Fruit fly (Drosophila melanogaster) whole organism, embryonic: ENCODE results near the gene Gr93a.

Experiments
- Ada2b ChIP-seq: fragments of 200-800 bp; sonication (Bioruptor generic); IDR thresholded peaks from 2 replicates; pipeline ENCODE4 v1.3.6; 2022; ENCODE audit warnings: missing biosample characterization, missing genetic modification characterization
- B-H1 ChIP-seq: fragments of 200-800 bp; sonication (Bioruptor generic); IDR thresholded peaks from 3 replicates; pipeline ENCODE4 v1.3.6; 2022; ENCODE audit warnings: missing biosample characterization, missing genetic modification characterization
- CG10321 ChIP-seq: fragments of 200-800 bp; sonication (Bioruptor generic); IDR thresholded peaks from 2 replicates; pipeline ENCODE4 v1.3.6; 2022; ENCODE audit warnings: missing biosample characterization, missing genetic modification characterization
- CG10462 ChIP-seq: fragments of 200-800 bp; sonication (Bioruptor generic); optimal IDR thresholded peaks from 2 replicates; lab custom pipeline; 2016; ENCODE audit warnings: missing biosample characterization, missing genetic modification characterization
- CG11504 ChIP-seq: fragments of 200-800 bp; sonication (Bioruptor generic); optimal IDR thresholded peaks from 3 replicates; lab custom pipeline; 2019; ENCODE audit warnings: missing biosample characterization, mild to moderate bottlenecking, missing genetic modification characterization, moderate library complexity
- CG12391 ChIP-seq: fragments of 200-800 bp; sonication (Bioruptor generic); optimal IDR thresholded peaks from 3 replicates; lab custom pipeline; 2018; ENCODE audit warnings: missing biosample characterization, mild to moderate bottlenecking, missing genetic modification characterization, moderate library complexity
- CG13123 ChIP-seq: fragments of 200-800 bp; sonication (Bioruptor generic); optimal IDR thresholded peaks from 2 replicates; lab custom pipeline; 2016; ENCODE audit warnings: missing biosample characterization, missing genetic modification characterization
- CG13287 ChIP-seq: fragments of 200-800 bp; sonication (Bioruptor generic); IDR thresholded peaks from 2 replicates; pipeline ENCODE4 v1.3.6; 2022; ENCODE audit warnings: missing biosample characterization, missing genetic modification characterization; ENCODE audit not compliant: partially characterized antibody
- CG13424 ChIP-seq: fragments of 200-800 bp; sonication (Bioruptor generic); optimal IDR thresholded peaks from 2 replicates; lab custom pipeline; 2019; ENCODE audit warnings: missing biosample characterization, mild to moderate bottlenecking, missing genetic modification characterization, moderate library complexity
- CG13894 ChIP-seq: fragments of 200-800 bp; sonication (Bioruptor generic); optimal IDR thresholded peaks from 3 replicates; lab custom pipeline; 2018; ENCODE audit warnings: missing biosample characterization, mild to moderate bottlenecking, missing genetic modification characterization, moderate library complexity
- CG14667 ChIP-seq: fragments of 200-800 bp; sonication (Bioruptor generic); IDR thresholded peaks from 2 replicates; pipeline ENCODE4 v1.3.6; 2022; ENCODE audit warnings: missing biosample characterization, missing genetic modification characterization
- CG15269 ChIP-seq: fragments of 200-800 bp; sonication (Bioruptor generic); optimal IDR thresholded peaks from 2 replicates; lab custom pipeline; 2018; ENCODE audit warnings: missing biosample characterization, mild to moderate bottlenecking, missing genetic modification characterization, moderate library complexity
- CG1603 ChIP-seq: fragments of 200-800 bp; sonication (Bioruptor generic); optimal IDR thresholded peaks from 2 replicates; lab custom pipeline; 2019; ENCODE audit warnings: missing biosample characterization, mild to moderate bottlenecking, missing genetic modification characterization, moderate library complexity
- CG16813 ChIP-seq: fragments of 200-800 bp; sonication (Bioruptor generic); IDR thresholded peaks from 3 replicates; pipeline ENCODE4 v1.3.6; 2022; ENCODE audit warnings: missing biosample characterization, missing genetic modification characterization; ENCODE audit not compliant: partially characterized antibody
- CG18599 ChIP-seq: fragments of 200-800 bp; sonication (Bioruptor generic); optimal IDR thresholded peaks from 3 replicates; lab custom pipeline; 2017; ENCODE audit warnings: missing biosample characterization, missing genetic modification characterization, mild to moderate bottlenecking, moderate library complexity, missing genetic modification reagents
- CG2129 ChIP-seq: fragments of 200-800 bp; sonication (Bioruptor generic); IDR thresholded peaks from 2 replicates; pipeline ENCODE4 v1.3.6; 2022; ENCODE audit warnings: missing biosample characterization, missing genetic modification characterization; ENCODE audit not compliant: partially characterized antibody
- CG2678 ChIP-seq: fragments of 200-800 bp; sonication (Bioruptor generic); optimal IDR thresholded peaks from 3 replicates; lab custom pipeline; 2019; ENCODE audit warnings: missing biosample characterization, mild to moderate bottlenecking, missing genetic modification characterization, moderate library complexity
- CG31365 ChIP-seq: fragments of 200-800 bp; sonication (Bioruptor generic); optimal IDR thresholded peaks from 2 replicates; lab custom pipeline; 2018; ENCODE audit warnings: missing biosample characterization, mild to moderate bottlenecking, missing genetic modification characterization
- CG31388 ChIP-seq: fragments of 200-800 bp; sonication (Bioruptor generic); optimal IDR thresholded peaks from 2 replicates; lab custom pipeline; 2016; ENCODE audit warnings: missing biosample characterization, missing genetic modification characterization
- CG5953 ChIP-seq: fragments of 200-800 bp; sonication (Bioruptor generic); IDR thresholded peaks from 2 replicates; pipeline ENCODE4 v1.3.6; 2022; ENCODE audit warnings: missing biosample characterization, missing genetic modification characterization
- CG6175 ChIP-seq: fragments of 200-800 bp; sonication (Bioruptor generic); IDR thresholded peaks from 3 replicates; pipeline ENCODE4 v1.3.6; 2022; ENCODE audit warnings: missing biosample characterization, missing genetic modification characterization
- CG6854 ChIP-seq: fragments of 200-800 bp; sonication (Bioruptor generic); optimal IDR thresholded peaks from 3 replicates; lab custom pipeline; 2017; ENCODE audit warnings: missing biosample characterization, mild to moderate bottlenecking, missing genetic modification characterization
- CG9215 ChIP-seq: fragments of 200-800 bp; sonication (Bioruptor generic); IDR thresholded peaks from 2 replicates; pipeline ENCODE4 v1.3.6; 2022; ENCODE audit warnings: missing biosample characterization, missing genetic modification characterization
- CG9609 ChIP-seq: fragments of 200-800 bp; sonication (Bioruptor generic); optimal IDR thresholded peaks from 3 replicates; lab custom pipeline; 2016; ENCODE audit warnings: missing biosample characterization, missing genetic modification characterization
- CrebB ChIP-seq: fragments of 200-800 bp; sonication (Bioruptor generic); optimal IDR thresholded peaks from 3 replicates; lab custom pipeline; 2018; ENCODE audit warnings: missing biosample characterization, mild to moderate bottlenecking, missing genetic modification characterization
- Eip74EF ChIP-seq, 2 experiments: fragments of 200-800 bp in 1 of 2; fragments of >200 bp in 1 of 2; sonication (Bioruptor generic) in 1 of 2; optimal IDR thresholded peaks; 2 replicates each; lab custom pipeline; 2017 to 2019; ENCODE audit warnings: missing biosample characterization in 2 of 2, missing genetic modification characterization in 2 of 2, mild to moderate bottlenecking in 1 of 2, moderate library complexity in 1 of 2
- H15 ChIP-seq: fragments of 200-800 bp; sonication (Bioruptor generic); IDR thresholded peaks from 3 replicates; pipeline ENCODE4 v1.3.6; 2022; ENCODE audit warnings: missing biosample characterization, missing genetic modification characterization
- Mad ChIP-seq: fragments of 200-800 bp; sonication (Bioruptor generic); optimal IDR thresholded peaks from 2 replicates; lab custom pipeline; 2016; ENCODE audit warnings: missing biosample characterization, missing genetic modification characterization
- Max ChIP-seq: fragments of 200-800 bp; sonication (Bioruptor generic); optimal IDR thresholded peaks from 2 replicates; lab custom pipeline; 2016; ENCODE audit warnings: missing biosample characterization, mild to moderate bottlenecking, missing genetic modification characterization
- Mes4 ChIP-seq: fragments of 200-800 bp; sonication (Bioruptor generic); optimal IDR thresholded peaks from 2 replicates; lab custom pipeline; 2016; ENCODE audit warnings: missing biosample characterization, missing genetic modification characterization
- Rx ChIP-seq: fragments of 200-800 bp; sonication (Bioruptor generic); IDR thresholded peaks from 2 replicates; pipeline ENCODE4 v1.3.6; 2022; ENCODE audit warnings: missing biosample characterization, missing genetic modification characterization
- Sox102F ChIP-seq: fragments of 200-800 bp; sonication (Bioruptor generic); optimal IDR thresholded peaks from 2 replicates; lab custom pipeline; 2018; ENCODE audit warnings: missing biosample characterization, mild to moderate bottlenecking, missing genetic modification characterization, moderate library complexity
- Tbp ChIP-seq: fragments of >200 bp; optimal IDR thresholded peaks from 2 replicates; lab custom pipeline; 2018; ENCODE audit warnings: missing biosample characterization, missing genetic modification characterization
- YL-1 ChIP-seq: fragments of 200-800 bp; sonication (Bioruptor generic); optimal IDR thresholded peaks from 3 replicates; lab custom pipeline; 2017; ENCODE audit warnings: missing biosample characterization, mild to moderate bottlenecking, missing genetic modification characterization
- al ChIP-seq: fragments of 200-800 bp; sonication (Bioruptor generic); IDR thresholded peaks from 2 replicates; pipeline ENCODE4 v1.3.6; 2022; ENCODE audit warnings: missing biosample characterization, missing genetic modification characterization
- ap ChIP-seq: fragments of 200-800 bp; sonication (Bioruptor generic); IDR thresholded peaks from 2 replicates; pipeline ENCODE4 v1.3.6; 2022; ENCODE audit warnings: missing biosample characterization, missing genetic modification characterization
- bbx ChIP-seq: fragments of 200-800 bp; sonication (Bioruptor generic); IDR thresholded peaks from 2 replicates; pipeline ENCODE4 v1.3.6; 2022; ENCODE audit warnings: missing biosample characterization, missing genetic modification characterization; ENCODE audit not compliant: partially characterized antibody
- cad ChIP-seq: fragments of >200 bp; optimal IDR thresholded peaks from 2 replicates; lab custom pipeline; 2017; ENCODE audit warnings: missing biosample characterization, missing genetic modification characterization
- cas ChIP-seq: fragments of 200-800 bp; sonication (Bioruptor generic); IDR thresholded peaks from 2 replicates; pipeline ENCODE4 v1.3.6; 2022; ENCODE audit warnings: missing biosample characterization, missing genetic modification characterization
- chif ChIP-seq, 2 experiments: fragments of 200-800 bp; sonication (Bioruptor generic); optimal IDR thresholded peaks; 3 replicates each; lab custom pipeline; 2016; ENCODE audit warnings: missing biosample characterization in 2 of 2, missing genetic modification characterization in 2 of 2
- dmrt11E ChIP-seq: fragments of 200-800 bp; sonication (Bioruptor generic); optimal IDR thresholded peaks from 3 replicates; lab custom pipeline; 2018; ENCODE audit warnings: missing biosample characterization, mild to moderate bottlenecking, missing genetic modification characterization, moderate library complexity
- grn ChIP-seq: fragments of 200-800 bp; sonication (Bioruptor generic); optimal IDR thresholded peaks from 3 replicates; lab custom pipeline; 2017; ENCODE audit warnings: missing biosample characterization, missing genetic modification characterization
- her ChIP-seq: fragments of 200-800 bp; sonication (Bioruptor generic); optimal IDR thresholded peaks from 2 replicates; lab custom pipeline; 2016; ENCODE audit warnings: missing biosample characterization, missing genetic modification characterization
- jumu ChIP-seq: fragments of 200-800 bp; sonication (Bioruptor generic); optimal IDR thresholded peaks from 3 replicates; lab custom pipeline; 2016; ENCODE audit warnings: missing biosample characterization, missing genetic modification characterization
- kah ChIP-seq: fragments of 200-800 bp; sonication (Bioruptor generic); optimal IDR thresholded peaks from 2 replicates; lab custom pipeline; 2018; ENCODE audit warnings: missing biosample characterization, mild to moderate bottlenecking, missing genetic modification characterization
- lola ChIP-seq, 3 experiments: fragments of >200 bp in 2 of 3; fragments of 200-800 bp in 1 of 3; sonication (Bioruptor generic) in 1 of 3; optimal IDR thresholded peaks; 2 replicates each; lab custom pipeline; 2017 to 2019; ENCODE audit warnings: missing biosample characterization in 3 of 3, missing genetic modification characterization in 3 of 3, mild to moderate bottlenecking in 1 of 3, moderate library complexity in 1 of 3
- onecut ChIP-seq: fragments of 200-800 bp; sonication (Bioruptor generic); IDR thresholded peaks from 2 replicates; pipeline ENCODE4 v1.3.6; 2022; ENCODE audit warnings: missing biosample characterization, missing genetic modification characterization
- sima ChIP-seq: fragments of 200-800 bp; sonication (Bioruptor generic); optimal IDR thresholded peaks from 2 replicates; lab custom pipeline; 2016; ENCODE audit warnings: missing biosample characterization, missing genetic modification characterization
- sr ChIP-seq: fragments of 200-800 bp; sonication (Bioruptor generic); IDR thresholded peaks from 3 replicates; pipeline ENCODE4 v1.3.6; 2022; ENCODE audit warnings: missing biosample characterization, missing genetic modification characterization
- stc ChIP-seq: fragments of 200-800 bp; sonication (Bioruptor generic); IDR thresholded peaks from 2 replicates; pipeline ENCODE4 v1.3.6; 2022; ENCODE audit warnings: missing biosample characterization, missing genetic modification characterization
- twi ChIP-seq: fragments of 200-800 bp; optimal IDR thresholded peaks from 2 replicates; lab custom pipeline; 2019; ENCODE audit warnings: missing biosample characterization, mild to moderate bottlenecking, missing genetic modification characterization, moderate library complexity

Gr93a gene

dm6 chr3R:21839636-21840035 lies 7.3 kb downstream of the Gr93a start (continued):
- TF ChIP-seq YL-1 (GFP tag; lab: Kevin White, UChicago) (no peak), CG1603 (tag; lab: Kevin White, UChicago) (no peak), Mad (GFP tag; lab: Kevin White, UChicago) (no peak), Tbp (GFP tag; lab: Kevin White, UChicago) (no peak), CG15269 (tag; lab: Kevin White, UChicago) (peak; percentile 38), CG6175 (GFP tag; lab: Robert Waterston, UW) (no peak), al (GFP tag; lab: Robert Waterston, UW) (no peak), CG31388 (GFP tag; lab: Kevin White, UChicago) (no peak), her (GFP tag; lab: Kevin White, UChicago) (no peak), CG10321 (no peak), CG31365 (tag; lab: Kevin White, UChicago) (no peak), CG11504 (tag; lab: Kevin White, UChicago) (peak; percentile 75), CG13894 (tag; lab: Kevin White, UChicago) (no peak), Mes4 (GFP tag; lab: Kevin White, UChicago) (no peak), CG13424 (tag; lab: Kevin White, UChicago) (peak; percentile 61), CG16813 (GFP tag; lab: Robert Waterston, UW) (no peak), onecut (GFP tag; lab: Robert Waterston, UW) (no peak), CG13123 (GFP tag; lab: Kevin White, UChicago) (no peak), CG9215 (no peak), dmrt11E (tag; lab: Kevin White, UChicago) (peak; percentile 22), CG6854 (GFP tag; lab: Kevin White, UChicago) (peak; percentile 33), lola (GFP tag; optimal IDR thresholded peaks at IDR 0.05; lab: Kevin White, UChicago) (peak in 1 of 3 experiments; percentile 31), CG13287 (GFP tag; lab: Robert Waterston, UW) (no peak), B-H1 (GFP tag; lab: Robert Waterston, UW) (no peak), CG5953 (no peak), Eip74EF (GFP tag; optimal IDR thresholded peaks at IDR 0.05; lab: Kevin White, UChicago) (no peak), CG2678 (peak; percentile 73), kah (GFP tag; lab: Kevin White, UChicago) (peak; percentile 10), CG10462 (no peak), grn (GFP tag; lab: Kevin White, UChicago) (no peak), Rx (GFP tag; lab: Robert Waterston, UW) (no peak), Max (GFP tag; lab: Kevin White, UChicago) (no peak), H15 (GFP tag; lab: Robert Waterston, UW) (no peak), chif (GFP tag; optimal IDR thresholded peaks at IDR 0.05; lab: Kevin White, UChicago) (no peak), stc (GFP tag; lab: Robert Waterston, UW) (no peak), CG18599 (GFP tag; lab: Kevin White, UChicago) (peak; percentile 23), sima (GFP tag; lab: Kevin White, UChicago) (no peak), CG9609 (no peak), ap (GFP tag; lab: Robert Waterston, UW) (no peak), jumu (GFP tag; lab: Kevin White, UChicago) (no peak), CG2129 (no peak), bbx (no peak), twi (no peak), CrebB (tag; lab: Kevin White, UChicago) (no peak), cad (GFP tag; lab: Kevin White, UChicago) (no peak), CG14667 (GFP tag; lab: Robert Waterston, UW) (no peak), sr (GFP tag; lab: Robert Waterston, UW) (no peak), CG12391 (tag; lab: Kevin White, UChicago) (peak; percentile 38), Ada2b (GFP tag; lab: Robert Waterston, UW) (no peak), Sox102F (GFP tag; lab: Kevin White, UChicago) (peak; percentile 53), cas (GFP tag; lab: Robert Waterston, UW) (no peak)
